Worm (Caenorhabditis elegans) whole organism, mixed stage, embryonic: ENCODE measurements around the gene W08G11.5.

Source experiments
- M03D4.4 ChIP-seq: sonication (generic microtip); optimal IDR thresholded peaks from 2 replicates; lab custom pipeline; 2017; ENCODE audit warnings: mild to moderate bottlenecking, missing genetic modification characterization, missing compliant biosample characterization
- bed-3 ChIP-seq: fragments of 200-800 bp; sonication (Bioruptor generic); optimal IDR thresholded peaks from 3 replicates; lab custom pipeline; 2018; ENCODE audit warnings: mild to moderate bottlenecking, missing genetic modification characterization, moderate library complexity, missing compliant biosample characterization
- blmp-1 ChIP-seq: fragments of 150-350 bp; optimal IDR thresholded peaks from 2 replicates; lab custom pipeline; 2014; ENCODE audit warnings: missing biosample characterization, missing genetic modification characterization
- ceh-39 ChIP-seq: fragments of 150-350 bp; optimal IDR thresholded peaks from 2 replicates; lab custom pipeline; 2014; ENCODE audit warnings: missing biosample characterization, missing genetic modification characterization
- ceh-43 ChIP-seq: fragments of 200-800 bp; sonication (Bioruptor generic); optimal IDR thresholded peaks from 2 replicates; lab custom pipeline; 2018; ENCODE audit warnings: mild to moderate bottlenecking, missing genetic modification characterization, moderate library complexity, missing compliant biosample characterization
- ceh-83 ChIP-seq: fragments of 200-800 bp; sonication (Bioruptor generic); optimal IDR thresholded peaks from 2 replicates; lab custom pipeline; 2018; ENCODE audit warnings: mild to moderate bottlenecking, missing genetic modification characterization, missing compliant biosample characterization
- ces-1 ChIP-seq: fragments of 150-350 bp; optimal IDR thresholded peaks from 2 replicates; lab custom pipeline; 2014; ENCODE audit warnings: missing biosample characterization, missing genetic modification reagents, missing genetic modification characterization
- cnd-1 ChIP-seq: fragments of 200-800 bp; sonication (Bioruptor generic); optimal IDR thresholded peaks from 2 replicates; lab custom pipeline; 2018; ENCODE audit warnings: mild to moderate bottlenecking, missing genetic modification characterization, missing compliant biosample characterization
- drap-1 ChIP-seq: fragments of 200-800 bp; sonication (Bioruptor generic); optimal IDR thresholded peaks from 3 replicates; lab custom pipeline; 2018; ENCODE audit warnings: mild to moderate bottlenecking, missing genetic modification characterization, missing compliant biosample characterization
- elt-1 ChIP-seq: sonication (generic microtip); optimal IDR thresholded peaks from 2 replicates; lab custom pipeline; 2017; ENCODE audit warnings: missing genetic modification characterization, mild to moderate bottlenecking, missing compliant biosample characterization, antibody characterized with exemption, moderate library complexity, borderline replicate concordance; ENCODE audit not compliant: insufficient read depth
- elt-3 ChIP-seq: fragments of 150-350 bp; optimal IDR thresholded peaks from 2 replicates; lab custom pipeline; 2014; ENCODE audit warnings: missing biosample characterization, missing genetic modification characterization
- flh-1 ChIP-seq: fragments of 200-800 bp; sonication (Bioruptor generic); optimal IDR thresholded peaks from 2 replicates; lab custom pipeline; 2018; ENCODE audit warnings: mild to moderate bottlenecking, missing genetic modification characterization, moderate library complexity, missing compliant biosample characterization
- ham-2 ChIP-seq: fragments of 200-800 bp; sonication (Bioruptor generic); optimal IDR thresholded peaks from 2 replicates; lab custom pipeline; 2018; ENCODE audit warnings: mild to moderate bottlenecking, missing genetic modification characterization, missing compliant biosample characterization
- hlh-1 ChIP-seq: fragments of 150-350 bp; optimal IDR thresholded peaks from 2 replicates; lab custom pipeline; 2014; ENCODE audit warnings: missing biosample characterization, missing genetic modification reagents, missing genetic modification characterization
- lin-13 ChIP-seq: fragments of 150-350 bp; optimal IDR thresholded peaks from 2 replicates; lab custom pipeline; 2014; ENCODE audit warnings: missing biosample characterization, missing genetic modification characterization
- lin-32 ChIP-seq: fragments of 200-800 bp; sonication (Bioruptor generic); optimal IDR thresholded peaks from 2 replicates; lab custom pipeline; 2018; ENCODE audit warnings: mild to moderate bottlenecking, missing genetic modification characterization, missing compliant biosample characterization
- lsy-2 ChIP-seq: fragments of 150-350 bp; optimal IDR thresholded peaks from 2 replicates; lab custom pipeline; 2014; ENCODE audit warnings: missing biosample characterization, missing genetic modification characterization
- mab-5 ChIP-seq: fragments of 150-350 bp; optimal IDR thresholded peaks from 2 replicates; lab custom pipeline; 2014; ENCODE audit warnings: missing biosample characterization, missing genetic modification characterization
- mep-1 ChIP-seq: fragments of 150-350 bp; optimal IDR thresholded peaks from 2 replicates; lab custom pipeline; 2017; ENCODE audit warnings: missing biosample characterization, missing genetic modification reagents, missing genetic modification characterization, inconsistent platforms
- mls-2 ChIP-seq: sonication (generic microtip); optimal IDR thresholded peaks from 2 replicates; lab custom pipeline; 2016; ENCODE audit warnings: mild to moderate bottlenecking, missing genetic modification characterization, moderate library complexity, missing compliant biosample characterization
- nhr-12 ChIP-seq: fragments of 150-350 bp; optimal IDR thresholded peaks from 2 replicates; lab custom pipeline; 2014; ENCODE audit warnings: missing biosample characterization, missing genetic modification characterization
- nhr-2 ChIP-seq: fragments of 150-350 bp; optimal IDR thresholded peaks from 2 replicates; lab custom pipeline; 2014; ENCODE audit warnings: missing biosample characterization, missing genetic modification characterization
- nhr-237 ChIP-seq: fragments of 150-350 bp; optimal IDR thresholded peaks from 2 replicates; lab custom pipeline; 2014; ENCODE audit warnings: missing biosample characterization, missing genetic modification characterization
- nhr-28 ChIP-seq: fragments of 150-350 bp; optimal IDR thresholded peaks from 2 replicates; lab custom pipeline; 2014; ENCODE audit warnings: missing biosample characterization, missing genetic modification characterization
- nhr-76 ChIP-seq: sonication (generic microtip); optimal IDR thresholded peaks from 2 replicates; lab custom pipeline; 2017; ENCODE audit warnings: missing biosample characterization, missing genetic modification characterization
- sem-2 ChIP-seq: fragments of 200-800 bp; sonication (Bioruptor generic); optimal IDR thresholded peaks from 2 replicates; lab custom pipeline; 2018; ENCODE audit warnings: mild to moderate bottlenecking, missing genetic modification characterization, missing compliant biosample characterization
- snpc-4 ChIP-seq: fragments of 150-350 bp; optimal IDR thresholded peaks from 2 replicates; lab custom pipeline; 2014; ENCODE audit warnings: missing biosample characterization, missing genetic modification characterization
- tbx-8 ChIP-seq: fragments of 200-800 bp; sonication (Bioruptor generic); optimal IDR thresholded peaks from 2 replicates; lab custom pipeline; 2018; ENCODE audit warnings: mild to moderate bottlenecking, missing genetic modification characterization, moderate library complexity, missing compliant biosample characterization
- unc-120 ChIP-seq: sonication (generic microtip); optimal IDR thresholded peaks from 2 replicates; lab custom pipeline; 2017; ENCODE audit warnings: missing genetic modification characterization, missing compliant biosample characterization; ENCODE audit not compliant: poor library complexity, severe bottlenecking
- unc-62 ChIP-seq: fragments of 150-350 bp; optimal IDR thresholded peaks from 2 replicates; lab custom pipeline; 2014; ENCODE audit warnings: missing biosample characterization, missing genetic modification reagents, missing genetic modification characterization
- zip-8 ChIP-seq: fragments of 150-350 bp; optimal IDR thresholded peaks from 2 replicates; lab custom pipeline; 2014; ENCODE audit warnings: missing biosample characterization, missing genetic modification characterization
- ztf-11 ChIP-seq: fragments of 150-350 bp; optimal IDR thresholded peaks from 2 replicates; lab custom pipeline; 2014; ENCODE audit warnings: missing biosample characterization, missing genetic modification characterization

Gene W08G11.5

DNA sequence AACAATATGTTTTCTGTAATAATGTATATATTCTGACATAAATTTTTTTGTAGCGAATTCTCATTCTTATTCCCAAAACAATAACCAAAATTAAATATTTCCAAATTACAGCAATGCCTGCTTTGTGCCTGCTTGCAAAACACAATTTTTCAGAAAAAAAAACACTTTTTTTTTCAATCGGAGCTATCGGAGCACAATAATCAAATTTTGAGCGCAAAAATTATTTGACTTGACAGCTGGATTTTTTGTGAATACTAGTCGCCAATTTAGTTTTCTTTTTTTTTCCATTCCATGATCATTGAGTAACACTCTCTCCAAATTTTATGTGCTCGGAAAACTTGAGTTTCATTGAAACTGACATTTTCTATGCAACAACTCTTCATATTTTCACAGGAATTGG is 29.1 kb downstream of the W08G11.5 start, which contains the start of gene srh-180:
srh-180 (plus strand) TSS at position 301 of the 400 bp plus-strand sequence.
- TF ChIP-seq flh-1 (GFP tag; lab: Kevin White, UChicago) (no peak), mep-1 (tag; lab: Kevin White, UChicago) (no peak), mab-5 (tag; lab: Kevin White, UChicago) (no peak), unc-120 (no peak), nhr-2 (tag; lab: Kevin White, UChicago) (no peak), M03D4.4 (no peak), elt-3 (tag; lab: Kevin White, UChicago) (no peak), nhr-28 (tag; lab: Kevin White, UChicago) (no peak), nhr-237 (tag; lab: Kevin White, UChicago) (no peak), ceh-43 (no peak), ztf-11 (no peak), drap-1 (GFP tag; lab: Kevin White, UChicago) (no peak), hlh-1 (tag; lab: Kevin White, UChicago) (no peak), lin-32 (GFP tag; lab: Kevin White, UChicago) (no peak), tbx-8 (GFP tag; lab: Kevin White, UChicago) (no peak)

DNA sequence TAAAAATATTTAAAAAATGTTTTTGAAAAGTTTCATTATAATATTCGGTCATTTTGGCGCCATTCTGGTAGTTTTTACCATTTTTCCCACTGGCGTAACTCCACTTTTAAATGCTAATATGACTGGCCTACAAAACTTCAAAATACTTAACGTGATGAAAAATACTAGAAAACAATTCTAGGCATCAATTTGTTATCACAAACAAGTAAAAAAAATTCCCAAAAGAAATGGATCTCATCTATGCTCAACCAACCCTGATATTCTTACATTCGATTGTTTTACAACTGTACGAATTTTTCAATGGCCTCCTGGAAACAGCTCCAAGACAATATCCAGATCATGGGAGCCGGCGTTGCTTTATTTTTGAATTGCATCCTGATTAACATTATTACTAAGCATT is 31.3 kb downstream of the W08G11.5 start, which contains the start of gene str-214:
str-214 (plus strand) TSS at position 301 of the 400 bp plus-strand sequence.
- TF ChIP-seq ceh-39 (tag; lab: Kevin White, UChicago) (no peak), mls-2 (tag; lab: Kevin White, UChicago) (no peak), mab-5 (tag; lab: Kevin White, UChicago) (no peak), nhr-76 (tag; lab: Kevin White, UChicago) (no peak), bed-3 (GFP tag; lab: Kevin White, UChicago) (no peak), zip-8 (tag; lab: Kevin White, UChicago) (no peak), drap-1 (GFP tag; lab: Kevin White, UChicago) (no peak), nhr-2 (tag; lab: Kevin White, UChicago) (no peak), ceh-83 (GFP tag; lab: Kevin White, UChicago) (no peak), M03D4.4 (no peak), lin-32 (GFP tag; lab: Kevin White, UChicago) (no peak), ces-1 (no peak)

- TF ChIP-seq nhr-28 (tag; lab: Kevin White, UChicago), result peak; percentile 12
- TF ChIP-seq zip-8 (tag; lab: Kevin White, UChicago), result peak; percentile 74
- TF ChIP-seq cnd-1 (tag; lab: Kevin White, UChicago), result no peak
These were observed 36.8 kb downstream of the W08G11.5 start, which contains the start of gene oac-7 for ce11 chrV:16309523-16309922. Gene oac-7 (plus strand): TSS chrV:16309805.

DNA sequence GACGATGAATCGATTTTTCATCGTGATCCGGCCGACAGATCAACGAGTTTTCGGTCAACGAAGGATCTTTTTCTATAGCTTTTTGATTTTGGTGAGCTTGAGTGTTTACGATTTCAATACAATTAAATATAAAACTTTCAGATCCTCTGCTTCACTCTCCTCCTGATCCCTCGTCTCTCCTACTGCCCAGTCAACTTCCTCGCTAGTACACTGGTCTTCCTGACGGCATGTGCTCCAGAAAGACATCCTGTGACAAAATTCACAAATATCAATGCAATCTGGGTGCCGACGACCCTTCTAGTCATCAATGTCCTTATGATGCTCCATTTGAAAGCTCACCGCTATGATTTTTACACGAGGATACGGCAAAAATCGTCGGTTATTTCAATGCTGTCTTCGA is 38.0 kb downstream of the W08G11.5 start:
- TF ChIP-seq mep-1 (tag; lab: Kevin White, UChicago) (no peak), hlh-1 (tag; lab: Kevin White, UChicago) (no peak), bed-3 (GFP tag; lab: Kevin White, UChicago) (no peak), ztf-11 (no peak), ceh-43 (no peak), flh-1 (GFP tag; lab: Kevin White, UChicago) (no peak), lin-13 (tag; lab: Kevin White, UChicago) (no peak), ham-2 (GFP tag; lab: Kevin White, UChicago) (no peak), snpc-4 (no peak), nhr-28 (tag; lab: Kevin White, UChicago) (no peak), blmp-1 (tag; lab: Kevin White, UChicago) (no peak)
- TF ChIP-seq, all 35 proteins: peak for 0

- no peak for TF ChIP-seq cnd-1 (tag; lab: Kevin White, UChicago)
- no peak for TF ChIP-seq flh-1 (GFP tag; lab: Kevin White, UChicago)
- TF ChIP-seq unc-62, result no peak
- TF ChIP-seq snpc-4, result no peak
- no peak for TF ChIP-seq nhr-12 (tag; lab: Kevin White, UChicago)
- TF ChIP-seq elt-1, result no peak
- TF ChIP-seq nhr-2 (tag; lab: Kevin White, UChicago), result no peak
- no peak for TF ChIP-seq lsy-2
- TF ChIP-seq hlh-1 (tag; lab: Kevin White, UChicago), result no peak
- TF ChIP-seq mls-2 (tag; lab: Kevin White, UChicago), result no peak
- no peak for TF ChIP-seq sem-2 (GFP tag; lab: Kevin White, UChicago)
- no peak for TF ChIP-seq ham-2 (GFP tag; lab: Kevin White, UChicago)
- TF ChIP-seq blmp-1 (tag; lab: Kevin White, UChicago), result no peak
- TF ChIP-seq ztf-11, result no peak
These were observed 39.1 kb downstream of the W08G11.5 start, which contains the start of gene srxa-7 for ce11 chrV:16307253-16307652. Gene srxa-7 (plus strand): TSS chrV:16307553.
